Worm (Caenorhabditis elegans) whole organism, mixed stage, embryonic: Measurements from ENCODE around the gene K09C4.5.

Experiments
- M03D4.4 ChIP-seq: sonication (generic microtip); optimal IDR thresholded peaks from 2 replicates; lab custom pipeline; 2017; ENCODE audit warnings: mild to moderate bottlenecking, missing genetic modification characterization, missing compliant biosample characterization
- bed-3 ChIP-seq: fragments of 200-800 bp; sonication (Bioruptor generic); optimal IDR thresholded peaks from 3 replicates; lab custom pipeline; 2018; ENCODE audit warnings: mild to moderate bottlenecking, missing genetic modification characterization, moderate library complexity, missing compliant biosample characterization
- blmp-1 ChIP-seq: fragments of 150-350 bp; optimal IDR thresholded peaks from 2 replicates; lab custom pipeline; 2014; ENCODE audit warnings: missing biosample characterization, missing genetic modification characterization
- ceh-39 ChIP-seq: fragments of 150-350 bp; optimal IDR thresholded peaks from 2 replicates; lab custom pipeline; 2014; ENCODE audit warnings: missing biosample characterization, missing genetic modification characterization
- ceh-43 ChIP-seq: fragments of 200-800 bp; sonication (Bioruptor generic); optimal IDR thresholded peaks from 2 replicates; lab custom pipeline; 2018; ENCODE audit warnings: mild to moderate bottlenecking, missing genetic modification characterization, moderate library complexity, missing compliant biosample characterization
- ceh-83 ChIP-seq: fragments of 200-800 bp; sonication (Bioruptor generic); optimal IDR thresholded peaks from 2 replicates; lab custom pipeline; 2018; ENCODE audit warnings: mild to moderate bottlenecking, missing genetic modification characterization, missing compliant biosample characterization
- ces-1 ChIP-seq: fragments of 150-350 bp; optimal IDR thresholded peaks from 2 replicates; lab custom pipeline; 2014; ENCODE audit warnings: missing biosample characterization, missing genetic modification reagents, missing genetic modification characterization
- cnd-1 ChIP-seq: fragments of 200-800 bp; sonication (Bioruptor generic); optimal IDR thresholded peaks from 2 replicates; lab custom pipeline; 2018; ENCODE audit warnings: mild to moderate bottlenecking, missing genetic modification characterization, missing compliant biosample characterization
- drap-1 ChIP-seq: fragments of 200-800 bp; sonication (Bioruptor generic); optimal IDR thresholded peaks from 3 replicates; lab custom pipeline; 2018; ENCODE audit warnings: mild to moderate bottlenecking, missing genetic modification characterization, missing compliant biosample characterization
- elt-1 ChIP-seq: sonication (generic microtip); optimal IDR thresholded peaks from 2 replicates; lab custom pipeline; 2017; ENCODE audit warnings: missing genetic modification characterization, mild to moderate bottlenecking, missing compliant biosample characterization, antibody characterized with exemption, moderate library complexity, borderline replicate concordance; ENCODE audit not compliant: insufficient read depth
- elt-3 ChIP-seq: fragments of 150-350 bp; optimal IDR thresholded peaks from 2 replicates; lab custom pipeline; 2014; ENCODE audit warnings: missing biosample characterization, missing genetic modification characterization
- ham-2 ChIP-seq: fragments of 200-800 bp; sonication (Bioruptor generic); optimal IDR thresholded peaks from 2 replicates; lab custom pipeline; 2018; ENCODE audit warnings: mild to moderate bottlenecking, missing genetic modification characterization, missing compliant biosample characterization
- lin-13 ChIP-seq: fragments of 150-350 bp; optimal IDR thresholded peaks from 2 replicates; lab custom pipeline; 2014; ENCODE audit warnings: missing biosample characterization, missing genetic modification characterization
- lin-32 ChIP-seq: fragments of 200-800 bp; sonication (Bioruptor generic); optimal IDR thresholded peaks from 2 replicates; lab custom pipeline; 2018; ENCODE audit warnings: mild to moderate bottlenecking, missing genetic modification characterization, missing compliant biosample characterization
- mab-5 ChIP-seq: fragments of 150-350 bp; optimal IDR thresholded peaks from 2 replicates; lab custom pipeline; 2014; ENCODE audit warnings: missing biosample characterization, missing genetic modification characterization
- mep-1 ChIP-seq: fragments of 150-350 bp; optimal IDR thresholded peaks from 2 replicates; lab custom pipeline; 2017; ENCODE audit warnings: missing biosample characterization, missing genetic modification reagents, missing genetic modification characterization, inconsistent platforms
- mls-2 ChIP-seq: sonication (generic microtip); optimal IDR thresholded peaks from 2 replicates; lab custom pipeline; 2016; ENCODE audit warnings: mild to moderate bottlenecking, missing genetic modification characterization, moderate library complexity, missing compliant biosample characterization
- nhr-12 ChIP-seq: fragments of 150-350 bp; optimal IDR thresholded peaks from 2 replicates; lab custom pipeline; 2014; ENCODE audit warnings: missing biosample characterization, missing genetic modification characterization
- nhr-2 ChIP-seq: fragments of 150-350 bp; optimal IDR thresholded peaks from 2 replicates; lab custom pipeline; 2014; ENCODE audit warnings: missing biosample characterization, missing genetic modification characterization
- nhr-237 ChIP-seq: fragments of 150-350 bp; optimal IDR thresholded peaks from 2 replicates; lab custom pipeline; 2014; ENCODE audit warnings: missing biosample characterization, missing genetic modification characterization
- nhr-28 ChIP-seq: fragments of 150-350 bp; optimal IDR thresholded peaks from 2 replicates; lab custom pipeline; 2014; ENCODE audit warnings: missing biosample characterization, missing genetic modification characterization
- nhr-76 ChIP-seq: sonication (generic microtip); optimal IDR thresholded peaks from 2 replicates; lab custom pipeline; 2017; ENCODE audit warnings: missing biosample characterization, missing genetic modification characterization
- pha-4 ChIP-seq: fragments of 150-350 bp; optimal IDR thresholded peaks from 2 replicates; lab custom pipeline; 2018; ENCODE audit warnings: missing biosample characterization, missing genetic modification reagents, missing genetic modification characterization
- sem-2 ChIP-seq: fragments of 200-800 bp; sonication (Bioruptor generic); optimal IDR thresholded peaks from 2 replicates; lab custom pipeline; 2018; ENCODE audit warnings: mild to moderate bottlenecking, missing genetic modification characterization, missing compliant biosample characterization
- snpc-4 ChIP-seq: fragments of 150-350 bp; optimal IDR thresholded peaks from 2 replicates; lab custom pipeline; 2014; ENCODE audit warnings: missing biosample characterization, missing genetic modification characterization
- sptf-1 ChIP-seq: sonication (generic microtip); optimal IDR thresholded peaks from 2 replicates; lab custom pipeline; 2017; ENCODE audit warnings: mild to moderate bottlenecking, missing genetic modification characterization, moderate library complexity, missing compliant biosample characterization
- unc-120 ChIP-seq: sonication (generic microtip); optimal IDR thresholded peaks from 2 replicates; lab custom pipeline; 2017; ENCODE audit warnings: missing genetic modification characterization, missing compliant biosample characterization; ENCODE audit not compliant: poor library complexity, severe bottlenecking
- unc-39 ChIP-seq: fragments of 150-350 bp; optimal IDR thresholded peaks from 2 replicates; lab custom pipeline; 2014; ENCODE audit warnings: missing biosample characterization, missing genetic modification characterization
- unc-62 ChIP-seq: fragments of 150-350 bp; optimal IDR thresholded peaks from 2 replicates; lab custom pipeline; 2014; ENCODE audit warnings: missing biosample characterization, missing genetic modification reagents, missing genetic modification characterization
- zip-8 ChIP-seq: fragments of 150-350 bp; optimal IDR thresholded peaks from 2 replicates; lab custom pipeline; 2014; ENCODE audit warnings: missing biosample characterization, missing genetic modification characterization

K09C4.5 gene

ce11 chrX:3301770-3302169 is 19.3 kb downstream of the K09C4.5 start, which contains the start of gene F11D5.5:
TSS of gene F11D5.5 (plus strand) at chrX:3302070.
- no peak for TF ChIP-seq blmp-1 (tag; lab: Kevin White, UChicago)
- TF ChIP-seq sem-2, result no peak
- no peak for TF ChIP-seq ceh-83 (GFP tag; lab: Kevin White, UChicago)
- no peak for TF ChIP-seq M03D4.4 (tag; lab: Kevin White, UChicago)
- no peak for TF ChIP-seq sptf-1 (tag; lab: Kevin White, UChicago)
- no peak for TF ChIP-seq elt-1 (tag; lab: Kevin White, UChicago)
- TF ChIP-seq mls-2 (tag; lab: Kevin White, UChicago), result no peak
- no peak for TF ChIP-seq unc-39 (tag; lab: Kevin White, UChicago)
- no peak for TF ChIP-seq mab-5 (tag; lab: Kevin White, UChicago)
- no peak for TF ChIP-seq nhr-12 (tag; lab: Kevin White, UChicago)
- no peak for TF ChIP-seq mep-1
- TF ChIP-seq zip-8 (tag; lab: Kevin White, UChicago), result no peak
- no peak for TF ChIP-seq ham-2 (GFP tag; lab: Kevin White, UChicago)
- TF ChIP-seq lin-32 (GFP tag; lab: Kevin White, UChicago), result no peak

ce11 chrX:3304068-3304467 is 21.6 kb downstream of the K09C4.5 start, which contains the start of gene F11D5.7:
TSS of gene F11D5.7 (plus strand) at chrX:3304368.
- TF ChIP-seq lin-13 (tag; lab: Kevin White, UChicago), result no peak
- TF ChIP-seq unc-39 (tag; lab: Kevin White, UChicago), result no peak
- TF ChIP-seq nhr-76 (tag; lab: Kevin White, UChicago), result no peak
- TF ChIP-seq snpc-4 (tag; lab: Kevin White, UChicago), result no peak
- no peak for TF ChIP-seq nhr-2 (tag; lab: Kevin White, UChicago)
- TF ChIP-seq nhr-12 (tag; lab: Kevin White, UChicago), result no peak
- no peak for TF ChIP-seq pha-4
- no peak for TF ChIP-seq mab-5 (tag; lab: Kevin White, UChicago)
- no peak for TF ChIP-seq mls-2 (tag; lab: Kevin White, UChicago)
- TF ChIP-seq lin-32 (GFP tag; lab: Kevin White, UChicago), result no peak
- no peak for TF ChIP-seq ces-1 (GFP tag; lab: Kevin White, UChicago)

ce11 chrX:3306594-3307296 is 24.3 kb downstream of the K09C4.5 start:
- TF ChIP-seq nhr-12 (tag; lab: Kevin White, UChicago) (no peak), sem-2 (no peak), elt-1 (tag; lab: Kevin White, UChicago) (no peak), mep-1 (no peak), lin-13 (tag; lab: Kevin White, UChicago) (no peak), pha-4 (peak; percentile 53), M03D4.4 (tag; lab: Kevin White, UChicago) (no peak)

- peak; percentile 63 for TF ChIP-seq ceh-43
- no peak for TF ChIP-seq mab-5 (tag; lab: Kevin White, UChicago)
- no peak for TF ChIP-seq pha-4
- peak; percentile 35 for TF ChIP-seq mls-2 (tag; lab: Kevin White, UChicago)
- TF ChIP-seq nhr-237, result no peak
- TF ChIP-seq nhr-2 (tag; lab: Kevin White, UChicago), result peak; percentile 90
- no peak for TF ChIP-seq lin-32 (GFP tag; lab: Kevin White, UChicago)
- TF ChIP-seq sptf-1 (tag; lab: Kevin White, UChicago), result peak; percentile 44
- no peak for TF ChIP-seq ceh-39
These were observed 28.3 kb downstream of the K09C4.5 start for ce11 chrX:3310702-3311101.

ce11 chrX:3313939-3314338 is 31.5 kb downstream of the K09C4.5 start:
- TF ChIP-seq unc-120 (tag; lab: Kevin White, UChicago) (no peak), ces-1 (GFP tag; lab: Kevin White, UChicago) (no peak), nhr-28 (tag; lab: Kevin White, UChicago) (no peak), mls-2 (tag; lab: Kevin White, UChicago) (peak; percentile 36), pha-4 (no peak), M03D4.4 (tag; lab: Kevin White, UChicago) (no peak), lin-13 (tag; lab: Kevin White, UChicago) (no peak), ceh-39 (no peak), unc-62 (GFP tag; lab: Kevin White, UChicago) (no peak), mep-1 (no peak), nhr-12 (tag; lab: Kevin White, UChicago) (no peak), ceh-83 (GFP tag; lab: Kevin White, UChicago) (no peak), drap-1 (GFP tag; lab: Kevin White, UChicago) (no peak), elt-3 (tag; lab: Kevin White, UChicago) (no peak), nhr-237 (no peak), cnd-1 (tag; lab: Kevin White, UChicago) (peak; percentile 22), ham-2 (GFP tag; lab: Kevin White, UChicago) (peak; percentile 57), snpc-4 (tag; lab: Kevin White, UChicago) (no peak), zip-8 (tag; lab: Kevin White, UChicago) (no peak), bed-3 (GFP tag; lab: Kevin White, UChicago) (no peak), mab-5 (tag; lab: Kevin White, UChicago) (no peak), sptf-1 (tag; lab: Kevin White, UChicago) (peak; percentile 27), elt-1 (tag; lab: Kevin White, UChicago) (no peak), ceh-43 (no peak), sem-2 (no peak), nhr-2 (tag; lab: Kevin White, UChicago) (no peak)
- TF ChIP-seq, all 35 proteins: peak for 4
